Fruit fly (Drosophila melanogaster): ENCODE measurements around the gene CG32720.

CG32720 gene

DNA sequence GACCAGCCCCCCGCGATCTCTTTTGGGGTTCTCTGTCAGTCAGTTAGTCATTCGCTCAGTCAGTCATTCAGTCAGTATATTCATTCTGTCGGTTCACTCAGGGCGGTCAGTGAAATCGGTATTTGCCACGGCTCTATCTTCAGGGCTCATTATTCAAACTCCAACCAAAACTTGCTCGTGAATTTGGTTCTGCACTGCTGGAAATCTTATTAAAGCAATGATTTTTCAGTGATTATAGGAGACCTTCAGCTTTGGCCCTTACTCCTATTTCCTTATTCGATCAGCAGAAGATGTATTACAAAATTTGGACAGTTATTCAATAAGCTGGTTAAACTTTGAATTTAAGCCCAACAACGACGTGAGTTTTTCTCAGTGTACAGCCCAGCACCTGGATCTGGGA, 9.8 kb downstream of the CG32720 start:
- TF ChIP-seq bab1 (GFP tag; optimal IDR thresholded peaks at IDR 0.05) (no peak), CG14711 (tag; optimal IDR thresholded peaks at IDR 0.05) (no peak), CG1620 (GFP tag; optimal IDR thresholded peaks at IDR 0.05) (no peak)

DNA sequence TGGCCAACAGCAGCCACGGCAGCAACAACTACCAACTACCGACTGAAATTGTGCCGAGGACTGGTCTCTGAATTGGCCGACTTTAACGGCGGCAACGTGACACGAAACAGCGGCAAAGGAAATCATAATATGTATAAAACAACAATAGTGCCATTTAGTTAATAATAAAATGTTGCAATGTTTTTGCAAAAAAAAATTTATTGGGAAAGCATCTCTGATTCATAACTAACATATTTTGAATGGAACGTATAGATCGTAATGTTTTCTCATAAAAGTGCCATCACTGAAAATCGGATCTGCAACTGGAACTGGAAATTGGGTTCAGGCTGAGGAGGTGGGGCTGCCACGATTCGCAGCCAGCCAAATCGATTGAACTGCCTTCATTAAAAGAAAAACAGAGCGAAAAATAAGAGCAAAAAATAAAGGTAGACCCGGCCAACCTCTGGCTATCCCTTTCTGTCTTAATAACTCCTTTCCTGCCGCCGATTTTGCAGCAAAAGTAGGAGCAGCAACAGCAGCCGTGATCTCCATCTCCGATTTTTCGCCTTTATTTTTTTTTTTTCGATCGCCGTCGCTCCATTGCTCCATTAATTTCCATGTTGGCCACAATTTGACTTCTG, 10.6 kb downstream of the CG32720 start:
- no peak for TF ChIP-seq Crg-1 (GFP tag; optimal IDR thresholded peaks at IDR 0.05)
- TF ChIP-seq CG7045 (GFP tag; optimal IDR thresholded peaks at IDR 0.05): no peak
- no peak for TF ChIP-seq CG1620 (GFP tag; optimal IDR thresholded peaks at IDR 0.05)
- no peak for TF ChIP-seq ovo (GFP tag; optimal IDR thresholded peaks at IDR 0.05)
- no peak for TF ChIP-seq kay (GFP tag; ENCODE audit: borderline replicate concordance)
- no peak for TF ChIP-seq Mnt (GFP tag; optimal IDR thresholded peaks at IDR 0.05)
- no peak for TF ChIP-seq cnc (optimal IDR thresholded peaks at IDR 0.05)
- no peak for TF ChIP-seq Clk (GFP tag; optimal IDR thresholded peaks at IDR 0.05)
- TF ChIP-seq CG5204 (GFP tag; optimal IDR thresholded peaks at IDR 0.05): no peak
- no peak for TF ChIP-seq CG33017 (tag; optimal IDR thresholded peaks at IDR 0.05)
- TF ChIP-seq CG11617 (GFP tag; optimal IDR thresholded peaks at IDR 0.05): no peak
- TF ChIP-seq Hr96 (GFP tag; optimal IDR thresholded peaks at IDR 0.05): no peak
- no peak for TF ChIP-seq CG7101 (tag; optimal IDR thresholded peaks at IDR 0.05)
- no peak for TF ChIP-seq CG12768 (GFP tag; optimal IDR thresholded peaks at IDR 0.05)
- no peak for TF ChIP-seq toe (GFP tag; optimal IDR thresholded peaks at IDR 0.05)
- no peak for TF ChIP-seq tj (GFP tag; optimal IDR thresholded peaks at IDR 0.05)

dm6 chrX:7523845-7524244, 12.9 kb downstream of the CG32720 start:
- TF ChIP-seq Hr96 (GFP tag; optimal IDR thresholded peaks at IDR 0.05) (no peak), Clk (GFP tag; optimal IDR thresholded peaks at IDR 0.05) (no peak), CG11617 (GFP tag; optimal IDR thresholded peaks at IDR 0.05) (no peak), Mnt (GFP tag; optimal IDR thresholded peaks at IDR 0.05) (no peak), toe (GFP tag; optimal IDR thresholded peaks at IDR 0.05) (no peak), tj (GFP tag; optimal IDR thresholded peaks at IDR 0.05) (no peak), CG33017 (tag; optimal IDR thresholded peaks at IDR 0.05) (no peak), CG7101 (tag; optimal IDR thresholded peaks at IDR 0.05) (no peak), CG1620 (GFP tag; optimal IDR thresholded peaks at IDR 0.05) (no peak), bab1 (GFP tag; optimal IDR thresholded peaks at IDR 0.05) (no peak), kay (GFP tag; ENCODE audit: borderline replicate concordance) (no peak), CG5204 (GFP tag; optimal IDR thresholded peaks at IDR 0.05) (no peak), CG7045 (GFP tag; optimal IDR thresholded peaks at IDR 0.05) (no peak), cnc (optimal IDR thresholded peaks at IDR 0.05) (no peak)

DNA sequence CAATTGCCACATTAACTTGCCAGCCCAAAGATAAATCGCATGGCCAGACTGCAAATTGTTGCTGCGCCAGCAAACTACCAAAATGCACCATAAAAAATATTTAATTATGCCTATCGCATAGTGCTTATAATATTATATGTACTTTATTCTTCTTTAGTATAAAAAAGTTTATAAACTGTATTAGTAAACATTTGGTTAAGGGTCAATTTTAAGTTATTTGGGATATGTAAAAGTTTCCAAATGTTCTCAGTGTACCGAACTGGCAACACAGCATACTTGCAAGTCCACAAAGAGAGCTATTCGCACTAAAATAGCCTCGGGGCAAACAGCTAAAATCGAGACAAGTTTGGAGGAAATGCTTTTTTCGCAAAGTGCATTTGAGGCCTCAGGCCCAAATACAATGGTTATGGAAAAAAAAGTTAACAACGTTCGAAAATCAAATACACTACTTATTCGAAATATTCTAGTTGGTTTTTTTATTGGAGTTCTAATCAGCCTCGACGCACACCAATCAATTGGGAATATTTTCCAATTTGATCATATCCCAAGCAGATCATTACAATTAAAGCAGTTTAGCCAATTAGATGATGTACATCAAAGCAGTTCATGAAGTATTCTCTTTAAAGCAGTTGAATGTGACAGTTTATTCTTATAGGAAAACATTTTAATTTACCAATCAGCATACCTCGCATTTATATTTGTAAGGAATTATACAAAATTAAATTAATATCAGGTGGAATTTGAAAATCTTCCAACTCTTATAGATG, 15.0 kb downstream of the CG32720 start:
- TF ChIP-seq Hr96 (GFP tag; optimal IDR thresholded peaks at IDR 0.05): no peak
- TF ChIP-seq bab1 (GFP tag; optimal IDR thresholded peaks at IDR 0.05): peak; percentile 24

- TF ChIP-seq ovo (GFP tag; optimal IDR thresholded peaks at IDR 0.05): no peak
These were observed 16.9 kb downstream of the CG32720 start for dm6 chrX:7519812-7520211.

DNA sequence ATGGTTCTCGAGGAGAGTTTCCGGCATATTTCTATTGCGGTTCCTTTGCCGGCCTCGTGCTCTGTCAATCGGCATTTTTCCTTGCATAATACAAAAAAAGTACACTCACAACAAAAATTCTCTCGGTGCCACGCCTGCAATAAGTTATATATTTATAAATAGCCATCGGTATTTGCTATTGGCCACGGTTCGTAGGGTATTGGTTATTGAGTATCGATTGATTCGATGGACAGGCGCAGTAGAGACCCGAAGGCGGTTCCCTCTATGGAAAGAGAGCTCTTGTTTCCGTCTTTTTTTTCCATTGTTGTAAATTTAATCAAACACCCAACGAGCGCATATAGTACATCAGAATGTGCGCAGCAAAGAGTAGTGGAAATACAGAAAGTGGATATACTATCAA, 24.0 kb downstream of the CG32720 start:
- TF ChIP-seq ovo (GFP tag; optimal IDR thresholded peaks at IDR 0.05) (no peak), CG5204 (GFP tag; optimal IDR thresholded peaks at IDR 0.05) (no peak), Crg-1 (GFP tag; optimal IDR thresholded peaks at IDR 0.05) (no peak), CG7101 (tag; optimal IDR thresholded peaks at IDR 0.05) (no peak), Clk (GFP tag; optimal IDR thresholded peaks at IDR 0.05) (no peak), CG12768 (GFP tag; optimal IDR thresholded peaks at IDR 0.05) (no peak), Mnt (GFP tag; optimal IDR thresholded peaks at IDR 0.05) (no peak), bab1 (GFP tag; optimal IDR thresholded peaks at IDR 0.05) (no peak), Hr96 (GFP tag; optimal IDR thresholded peaks at IDR 0.05) (no peak), tj (GFP tag; optimal IDR thresholded peaks at IDR 0.05) (no peak), cnc (optimal IDR thresholded peaks at IDR 0.05) (no peak), cic (GFP tag; optimal IDR thresholded peaks at IDR 0.05) (no peak), CG11617 (GFP tag; optimal IDR thresholded peaks at IDR 0.05) (no peak), pad (GFP tag; optimal IDR thresholded peaks at IDR 0.05) (no peak), CG7045 (GFP tag; optimal IDR thresholded peaks at IDR 0.05) (no peak)

DNA sequence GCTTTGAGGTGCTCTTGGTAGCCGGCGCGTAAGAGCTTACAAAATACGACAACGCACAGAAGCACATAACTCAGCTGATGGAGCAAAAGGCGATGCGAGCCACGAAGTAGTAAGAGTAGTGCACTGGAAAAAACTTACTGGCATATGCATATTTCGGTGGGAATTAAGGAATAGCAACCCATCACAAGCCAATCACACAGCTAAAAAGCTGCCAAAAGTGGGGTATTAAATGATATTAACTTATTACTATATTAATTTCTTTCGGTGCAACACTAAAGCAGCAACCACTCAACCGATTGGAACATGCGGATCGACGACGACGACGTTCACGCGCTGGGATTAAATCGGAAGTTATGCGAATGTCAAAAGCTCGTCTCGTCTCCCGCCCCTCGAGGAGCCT, 45.8 kb downstream of the CG32720 start:
- TF ChIP-seq bab1 (GFP tag; optimal IDR thresholded peaks at IDR 0.05) (no peak), Hr96 (GFP tag; optimal IDR thresholded peaks at IDR 0.05) (no peak), kay (GFP tag; ENCODE audit: borderline replicate concordance) (no peak), CG33017 (tag; optimal IDR thresholded peaks at IDR 0.05) (no peak), CG7101 (tag; optimal IDR thresholded peaks at IDR 0.05) (no peak), CG5204 (GFP tag; optimal IDR thresholded peaks at IDR 0.05) (no peak), Mnt (GFP tag; optimal IDR thresholded peaks at IDR 0.05) (no peak), CG12768 (GFP tag; optimal IDR thresholded peaks at IDR 0.05) (no peak), toe (GFP tag; optimal IDR thresholded peaks at IDR 0.05) (no peak), tj (GFP tag; optimal IDR thresholded peaks at IDR 0.05) (no peak), Clk (GFP tag; optimal IDR thresholded peaks at IDR 0.05) (no peak), CG1620 (GFP tag; optimal IDR thresholded peaks at IDR 0.05) (no peak), ovo (GFP tag; optimal IDR thresholded peaks at IDR 0.05) (no peak)

All from whole organism, adult.